Worm (Caenorhabditis elegans) whole organism, late embryonic: ENCODE measurements around the gene grsp-2.

Experiments used
- C38D4.7 ChIP-seq: fragments of 200-800 bp; sonication (Bioruptor generic); optimal IDR thresholded peaks from 2 replicates; lab custom pipeline; 2018; ENCODE audit warnings: mild to moderate bottlenecking, missing genetic modification characterization, moderate library complexity, missing compliant biosample characterization
- K09A11.1 ChIP-seq: sonication (generic microtip); optimal IDR thresholded peaks from 2 replicates; lab custom pipeline; 2017; ENCODE audit warnings: antibody characterized with exemption, mild to moderate bottlenecking, missing genetic modification characterization, missing compliant biosample characterization; ENCODE audit not compliant: insufficient read depth
- Y22D7AL.16 ChIP-seq: sonication (generic microtip); optimal IDR thresholded peaks from 2 replicates; lab custom pipeline; 2016; ENCODE audit warnings: missing genetic modification characterization, missing compliant biosample characterization
- ceh-19 ChIP-seq: fragments of 200-800 bp; sonication (Bioruptor generic); optimal IDR thresholded peaks from 2 replicates; lab custom pipeline; 2018; ENCODE audit warnings: mild to moderate bottlenecking, missing genetic modification characterization, missing compliant biosample characterization
- ceh-22 ChIP-seq: sonication (generic microtip); optimal IDR thresholded peaks from 2 replicates; lab custom pipeline; 2017; ENCODE audit warnings: missing biosample characterization, missing genetic modification characterization
- ceh-24 ChIP-seq: sonication (generic microtip); optimal IDR thresholded peaks from 2 replicates; lab custom pipeline; 2016; ENCODE audit warnings: mild to moderate bottlenecking, missing genetic modification characterization, missing compliant biosample characterization
- ceh-31 ChIP-seq: sonication (generic microtip); optimal IDR thresholded peaks from 2 replicates; lab custom pipeline; 2016; ENCODE audit warnings: missing genetic modification characterization, missing compliant biosample characterization
- ceh-34 ChIP-seq: sonication (generic microtip); optimal IDR thresholded peaks from 2 replicates; lab custom pipeline; 2016; ENCODE audit warnings: mild to moderate bottlenecking, missing genetic modification characterization, missing compliant biosample characterization
- ceh-45 ChIP-seq: fragments of 200-800 bp; sonication (Bioruptor generic); IDR thresholded peaks from 2 replicates; pipeline ENCODE4 v1.3.6; 2022; ENCODE audit warnings: missing genetic modification reagents, missing genetic modification characterization, missing compliant biosample characterization
- ceh-48 ChIP-seq: sonication (generic microtip); optimal IDR thresholded peaks from 2 replicates; lab custom pipeline; 2016; ENCODE audit warnings: missing genetic modification characterization, inconsistent platforms, missing compliant biosample characterization
- dmd-4 ChIP-seq: sonication (generic microtip); optimal IDR thresholded peaks from 2 replicates; lab custom pipeline; 2016; ENCODE audit warnings: borderline replicate concordance, missing genetic modification characterization, missing compliant biosample characterization
- dve-1 ChIP-seq: sonication (generic microtip); optimal IDR thresholded peaks from 2 replicates; lab custom pipeline; 2017; ENCODE audit warnings: antibody characterized with exemption, mild to moderate bottlenecking, missing genetic modification characterization, missing compliant biosample characterization
- elt-2 ChIP-seq: sonication (generic microtip); optimal IDR thresholded peaks from 2 replicates; lab custom pipeline; 2016; ENCODE audit warnings: missing genetic modification reagents, missing genetic modification characterization, missing compliant biosample characterization
- fax-1 ChIP-seq: sonication (generic microtip); optimal IDR thresholded peaks from 2 replicates; lab custom pipeline; 2016; ENCODE audit warnings: missing genotype, missing genetic modification characterization, missing compliant biosample characterization
- fkh-10 ChIP-seq: fragments of 150-350 bp; optimal IDR thresholded peaks from 2 replicates; lab custom pipeline; 2014; ENCODE audit warnings: missing biosample characterization, missing genetic modification reagents, missing genetic modification characterization
- fkh-6 ChIP-seq: sonication (generic microtip); optimal IDR thresholded peaks from 2 replicates; lab custom pipeline; 2016; ENCODE audit warnings: missing genetic modification characterization, missing compliant biosample characterization
- gmeb-2 ChIP-seq: sonication (generic microtip); optimal IDR thresholded peaks from 2 replicates; lab custom pipeline; 2016; ENCODE audit warnings: missing genetic modification characterization, inconsistent platforms, missing compliant biosample characterization
- hlh-8 ChIP-seq: sonication (generic microtip); optimal IDR thresholded peaks from 2 replicates; lab custom pipeline; 2016; ENCODE audit warnings: missing genotype, missing genetic modification characterization, missing compliant biosample characterization
- lim-6 ChIP-seq: sonication (generic microtip); optimal IDR thresholded peaks from 2 replicates; lab custom pipeline; 2016; ENCODE audit warnings: missing genetic modification characterization, missing compliant biosample characterization
- lin-11 ChIP-seq: fragments of 200-800 bp; sonication (Bioruptor generic); optimal IDR thresholded peaks from 2 replicates; lab custom pipeline; 2018; ENCODE audit warnings: mild to moderate bottlenecking, missing genetic modification characterization, missing compliant biosample characterization
- madf-2 ChIP-seq: sonication (generic microtip); optimal IDR thresholded peaks from 2 replicates; lab custom pipeline; 2017; ENCODE audit warnings: missing genetic modification characterization, missing compliant biosample characterization
- nfya-1 ChIP-seq: sonication (generic microtip); optimal IDR thresholded peaks from 2 replicates; lab custom pipeline; 2017; ENCODE audit warnings: missing genetic modification characterization, mild to moderate bottlenecking, missing compliant biosample characterization, antibody characterized with exemption, moderate library complexity
- npax-4 ChIP-seq: sonication (generic microtip); optimal IDR thresholded peaks from 2 replicates; lab custom pipeline; 2016; ENCODE audit warnings: missing genetic modification characterization, missing compliant biosample characterization
- pha-2 ChIP-seq: sonication (generic microtip); optimal IDR thresholded peaks from 2 replicates; lab custom pipeline; 2017; ENCODE audit warnings: mild to moderate bottlenecking, missing genetic modification characterization, missing compliant biosample characterization
- pros-1 ChIP-seq: fragments of 150-350 bp; optimal IDR thresholded peaks from 2 replicates; lab custom pipeline; 2014; ENCODE audit warnings: missing biosample characterization, missing genetic modification reagents, missing genetic modification characterization
- sdc-2 ChIP-seq: sonication (generic microtip); optimal IDR thresholded peaks from 2 replicates; lab custom pipeline; 2016; ENCODE audit warnings: missing genotype, missing genetic modification characterization, missing compliant biosample characterization
- sox-2 ChIP-seq: fragments of 200-800 bp; sonication (Bioruptor generic); IDR thresholded peaks from 2 replicates; pipeline ENCODE4 v1.3.6; 2022; ENCODE audit warnings: missing genetic modification reagents, missing genetic modification characterization, missing compliant biosample characterization
- ttx-3 ChIP-seq: sonication (generic microtip); optimal IDR thresholded peaks from 2 replicates; lab custom pipeline; 2016; ENCODE audit warnings: missing genetic modification reagents, missing genetic modification characterization, missing compliant biosample characterization
- zip-5 ChIP-seq: sonication (generic microtip); optimal IDR thresholded peaks from 2 replicates; lab custom pipeline; 2016; ENCODE audit warnings: missing genetic modification characterization, missing compliant biosample characterization
- ztf-16 ChIP-seq: sonication (generic microtip); optimal IDR thresholded peaks from 2 replicates; lab custom pipeline; 2017; ENCODE audit warnings: missing genetic modification characterization, missing compliant biosample characterization

Gene grsp-2

ce11 chrIV:8830591-8830990, 14.5 kb downstream of the grsp-2 start, which contains the start of gene T28C6.8:
TSS of gene T28C6.8 (minus strand) at chrIV:8830727.
- TF ChIP-seq nfya-1 (tag; lab: Kevin White, UChicago) (no peak), dve-1 (tag; lab: Kevin White, UChicago) (peak; percentile 5)

ce11 chrIV:8840161-8840765, 24.1 kb downstream of the grsp-2 start, which contains the start of the genes T28C6.11 and T11B7.1:
TSS of gene T28C6.11 (minus strand) at chrIV:8840261.
TSS of gene T11B7.1 (plus strand) at chrIV:8840715.
- no peak for TF ChIP-seq ceh-24 (tag; lab: Kevin White, UChicago)

- TF ChIP-seq fkh-10 (GFP tag; lab: Kevin White, UChicago) (no peak), ceh-31 (tag; lab: Kevin White, UChicago) (no peak), sdc-2 (tag; lab: Kevin White, UChicago) (no peak), dmd-4 (tag; lab: Kevin White, UChicago) (no peak), pros-1 (tag; lab: Kevin White, UChicago) (no peak)
Measured at ce11 chrIV:8844457-8844856, 28.3 kb downstream of the grsp-2 start, which contains the start of gene T11B7.2. TSS of gene T11B7.2 (minus strand) at chrIV:8844557.

- TF ChIP-seq pha-2 (tag; lab: Kevin White, UChicago), result no peak
- peak; percentile 59 for TF ChIP-seq elt-2 (tag; lab: Kevin White, UChicago)
Measured at ce11 chrIV:8845922-8846321, 29.8 kb downstream of the grsp-2 start.

- no peak for TF ChIP-seq sox-2 (GFP tag; lab: Robert Waterston, UW)
- no peak for TF ChIP-seq ttx-3 (tag; lab: Kevin White, UChicago)
- TF ChIP-seq zip-5, result no peak
- no peak for TF ChIP-seq lin-11 (tag; lab: Kevin White, UChicago)
- TF ChIP-seq C38D4.7 (GFP tag; lab: Kevin White, UChicago), result no peak
- no peak for TF ChIP-seq Y22D7AL.16 (tag; lab: Kevin White, UChicago)
- no peak for TF ChIP-seq npax-4 (tag; lab: Kevin White, UChicago)
- TF ChIP-seq ceh-34, result no peak
- TF ChIP-seq ceh-48 (tag; lab: Kevin White, UChicago), result no peak
- TF ChIP-seq fax-1 (tag; lab: Kevin White, UChicago), result no peak
- no peak for TF ChIP-seq ceh-22 (tag; lab: Kevin White, UChicago)
- TF ChIP-seq hlh-8, result no peak
- no peak for TF ChIP-seq nfya-1 (tag; lab: Kevin White, UChicago)
- no peak for TF ChIP-seq ceh-19 (GFP tag; lab: Kevin White, UChicago)
Measured at ce11 chrIV:8847918-8848317, 31.8 kb downstream of the grsp-2 start, which contains the start of gene col-118. TSS of gene col-118 (plus strand) at chrIV:8848218.

ce11 chrIV:8848983-8849382, 32.9 kb downstream of the grsp-2 start:
- TF ChIP-seq fkh-6 (tag; lab: Kevin White, UChicago), result no peak
- no peak for TF ChIP-seq ztf-16
- no peak for TF ChIP-seq lim-6 (tag; lab: Kevin White, UChicago)
- TF ChIP-seq madf-2 (tag; lab: Kevin White, UChicago), result no peak
- TF ChIP-seq gmeb-2 (tag; lab: Kevin White, UChicago), result no peak
- no peak for TF ChIP-seq K09A11.1 (tag; lab: Kevin White, UChicago)
- no peak for TF ChIP-seq ceh-45 (GFP tag; lab: Robert Waterston, UW)
